Fruit fly (Drosophila melanogaster): ENCODE data around the gene ntc.

Gene ntc

dm6 chr3L:3824790-3825484 is 18.7 kb upstream of the ntc start, which contains the start of gene Rdh (continued):
- no peak for TF ChIP-seq Ets97D (GFP tag; optimal IDR thresholded peaks at IDR 0.05)
- TF ChIP-seq Tbp (GFP tag; optimal IDR thresholded peaks at IDR 0.05), result no peak
- peak; percentile 45 for TF ChIP-seq CG12219 (GFP tag; optimal IDR thresholded peaks at IDR 0.05)
- peak; percentile 85 for TF ChIP-seq CG10979 (tag; optimal IDR thresholded peaks at IDR 0.05)
- no peak for TF ChIP-seq dati (GFP tag; IDR thresholded peaks at IDR 0.05)
- peak; percentile 80 for TF ChIP-seq nmo (GFP tag; optimal IDR thresholded peaks at IDR 0.05)
- TF ChIP-seq CG31388 (GFP tag; optimal IDR thresholded peaks at IDR 0.05), result peak; percentile 53
- TF ChIP-seq CG6654 (GFP tag; optimal IDR thresholded peaks at IDR 0.05), result peak; percentile 41
- TF ChIP-seq CG10267 (tag; optimal IDR thresholded peaks at IDR 0.05), result peak; percentile 80
- no peak for TF ChIP-seq cas (GFP tag; IDR thresholded peaks at IDR 0.05)
- TF ChIP-seq CG12236 (GFP tag; optimal IDR thresholded peaks at IDR 0.05), result no peak
- no peak for TF ChIP-seq dimm (GFP tag; IDR thresholded peaks at IDR 0.05)
- TF ChIP-seq row (GFP tag; IDR thresholded peaks at IDR 0.05), result peak; percentile 90
- TF ChIP-seq Drgx (GFP tag; IDR thresholded peaks at IDR 0.05), result 0 out of 2 replicates have a peak, but pooled peaks have one; percentile 8
- no peak for TF ChIP-seq h (optimal IDR thresholded peaks at IDR 0.05)
- TF ChIP-seq ranshi (GFP tag; IDR thresholded peaks at IDR 0.05), result peak; percentile 71
- TF ChIP-seq CG33213 (GFP tag; optimal IDR thresholded peaks at IDR 0.05), result no peak
- TF ChIP-seq NC2β (GFP tag; optimal IDR thresholded peaks at IDR 0.05), result no peak
- TF ChIP-seq danr (GFP tag; IDR thresholded peaks at IDR 0.05), result peak; percentile 54; the same call in 1 of the 2 replicates
- TF ChIP-seq CG8765 (GFP tag; IDR thresholded peaks at IDR 0.05), result peak; percentile 18; the same call in 1 of the 2 replicates
- peak; percentile 77 for TF ChIP-seq CG6254 (GFP tag; optimal IDR thresholded peaks at IDR 0.05)
- TF ChIP-seq E2f1 (GFP tag; IDR thresholded peaks at IDR 0.05), result no peak
- TF ChIP-seq ab (GFP tag; optimal IDR thresholded peaks at IDR 0.05), result no peak
- TF ChIP-seq dysf (GFP tag; IDR thresholded peaks at IDR 0.05), result peak; percentile 78
- TF ChIP-seq CG14710 (tag; optimal IDR thresholded peaks at IDR 0.05), result peak; percentile 76
- TF ChIP-seq MESR4 (GFP tag; optimal IDR thresholded peaks at IDR 0.05), result no peak
- no peak for TF ChIP-seq wek (GFP tag; optimal IDR thresholded peaks at IDR 0.05)
- no peak for TF ChIP-seq slp2 (GFP tag; optimal IDR thresholded peaks at IDR 0.05)
- TF ChIP-seq bcd (GFP tag; optimal IDR thresholded peaks at IDR 0.05), result peak; percentile 73
- no peak for TF ChIP-seq CG16779 (GFP tag; IDR thresholded peaks at IDR 0.05)
- no peak for TF ChIP-seq al (GFP tag; IDR thresholded peaks at IDR 0.05)
- no peak for TF ChIP-seq CG14965 (GFP tag; optimal IDR thresholded peaks at IDR 0.05; ENCODE audit: borderline replicate concordance)
- TF ChIP-seq CG14014 (GFP tag; IDR thresholded peaks at IDR 0.05), result peak; percentile 64
- peak; percentile 83 for TF ChIP-seq CG30403 (GFP tag; optimal IDR thresholded peaks at IDR 0.05)
- TF ChIP-seq pfk (GFP tag; optimal IDR thresholded peaks at IDR 0.05), result no peak
- TF ChIP-seq sna (GFP tag; IDR thresholded peaks at IDR 0.05; ENCODE audit: partially characterized antibody), result no peak
- TF ChIP-seq chn (GFP tag; optimal IDR thresholded peaks at IDR 0.05), result peak; percentile 34
- TF ChIP-seq her (GFP tag; optimal IDR thresholded peaks at IDR 0.05), result no peak
- no peak for TF ChIP-seq fu2 (GFP tag; optimal IDR thresholded peaks at IDR 0.05)
- no peak for TF ChIP-seq CG16813 (GFP tag; IDR thresholded peaks at IDR 0.05; ENCODE audit: partially characterized antibody)
- peak; percentile 68 for TF ChIP-seq CG3847 (GFP tag; IDR thresholded peaks at IDR 0.05)
- peak in 1 of 2 experiments; percentile 91 for TF ChIP-seq eve (GFP tag; optimal IDR thresholded peaks at IDR 0.05)
- no peak for TF ChIP-seq CG6791 (GFP tag; IDR thresholded peaks at IDR 0.05; ENCODE audit: partially characterized antibody)
- TF ChIP-seq bab2 (GFP tag; optimal IDR thresholded peaks at IDR 0.05), result peak; percentile 48
- peak; percentile 94 for TF ChIP-seq Fer1 (GFP tag; optimal IDR thresholded peaks at IDR 0.05)
- TF ChIP-seq CG9817 (tag; optimal IDR thresholded peaks at IDR 0.05), result peak; percentile 77
- peak; percentile 84 for TF ChIP-seq CG7839 (tag; optimal IDR thresholded peaks at IDR 0.05)
- no peak for TF ChIP-seq Sin3A (optimal IDR thresholded peaks at IDR 0.05)
- TF ChIP-seq Jarid2 (GFP tag; optimal IDR thresholded peaks at IDR 0.05), result no peak
- TF ChIP-seq Hr78 (GFP tag; optimal IDR thresholded peaks at IDR 0.05), result no peak
- peak; percentile 73 for TF ChIP-seq fd96Cb (tag; optimal IDR thresholded peaks at IDR 0.05)
